Fruit fly (Drosophila melanogaster) whole organism, embryonic: ENCODE measurements around the gene CG5180.
A peak's percentile ranks its signal among the peaks of the same experiment; 100 is the strongest.

ENCODE experiments used
- ATbp ChIP-seq: fragments of 200-800 bp; sonication (Bioruptor generic); optimal IDR thresholded peaks from 2 replicates; lab custom pipeline; 2017; ENCODE audit warnings: missing biosample characterization, mild to moderate bottlenecking, missing genetic modification characterization, missing genetic modification reagents
- Atf-2 ChIP-seq: fragments of 200-800 bp; sonication (Bioruptor generic); optimal IDR thresholded peaks from 2 replicates; lab custom pipeline; 2016; ENCODE audit warnings: missing biosample characterization, missing genetic modification characterization
- Bteb2 ChIP-seq: fragments of 200-800 bp; sonication (Bioruptor generic); optimal IDR thresholded peaks from 2 replicates; lab custom pipeline; 2016; ENCODE audit warnings: missing biosample characterization, missing genetic modification characterization
- CG10209 ChIP-seq: fragments of 200-800 bp; sonication (Bioruptor generic); optimal IDR thresholded peaks from 3 replicates; lab custom pipeline; 2017; ENCODE audit warnings: missing biosample characterization, mild to moderate bottlenecking, missing genetic modification characterization, missing genetic modification reagents
- CG10274 ChIP-seq: fragments of 200-800 bp; sonication (Bioruptor generic); optimal IDR thresholded peaks from 3 replicates; lab custom pipeline; 2017; ENCODE audit warnings: missing biosample characterization, mild to moderate bottlenecking, missing genetic modification characterization
- CG10431 ChIP-seq: fragments of 200-800 bp; sonication (Bioruptor generic); optimal IDR thresholded peaks from 3 replicates; lab custom pipeline; 2018; ENCODE audit warnings: missing biosample characterization, mild to moderate bottlenecking, missing genetic modification characterization
- CG10543 ChIP-seq: fragments of 200-800 bp; sonication (Bioruptor generic); optimal IDR thresholded peaks from 3 replicates; lab custom pipeline; 2017; ENCODE audit warnings: missing biosample characterization, mild to moderate bottlenecking, missing genetic modification characterization, moderate library complexity
- CG11247 ChIP-seq: fragments of 200-800 bp; sonication (Bioruptor generic); IDR thresholded peaks from 2 replicates; pipeline ENCODE4 v1.3.6; 2022; ENCODE audit warnings: missing biosample characterization, missing genetic modification characterization
- CG11695 ChIP-seq: fragments of 200-800 bp; sonication (Bioruptor generic); IDR thresholded peaks from 3 replicates; pipeline ENCODE4 v1.3.6; 2022; ENCODE audit warnings: missing biosample characterization, missing genetic modification characterization
- CG12299 ChIP-seq: fragments of 200-800 bp; sonication (Bioruptor generic); optimal IDR thresholded peaks from 2 replicates; lab custom pipeline; 2018; ENCODE audit warnings: missing biosample characterization, mild to moderate bottlenecking, missing genetic modification characterization
- CG15514 ChIP-seq: fragments of 200-800 bp; sonication (Bioruptor generic); optimal IDR thresholded peaks from 3 replicates; lab custom pipeline; 2017; ENCODE audit warnings: missing biosample characterization, missing genetic modification characterization, mild to moderate bottlenecking, moderate library complexity, missing genetic modification reagents
- CG1602 ChIP-seq: fragments of 200-800 bp; sonication (Bioruptor generic); optimal IDR thresholded peaks from 3 replicates; lab custom pipeline; 2016; ENCODE audit warnings: missing biosample characterization, missing genetic modification characterization
- CG17328 ChIP-seq: fragments of 200-800 bp; sonication (Bioruptor generic); IDR thresholded peaks from 2 replicates; pipeline ENCODE4 v1.3.6; 2022; ENCODE audit warnings: missing biosample characterization, missing genetic modification characterization
- CG17359 ChIP-seq: fragments of 200-800 bp; sonication (Bioruptor generic); optimal IDR thresholded peaks from 3 replicates; lab custom pipeline; 2018; ENCODE audit warnings: missing biosample characterization, mild to moderate bottlenecking, missing genetic modification characterization, moderate library complexity
- CG17612 ChIP-seq: fragments of 200-800 bp; sonication (Bioruptor generic); IDR thresholded peaks from 2 replicates; pipeline ENCODE4 v1.3.6; 2022; ENCODE audit warnings: missing biosample characterization, missing genetic modification characterization
- CG1792 ChIP-seq: fragments of 200-800 bp; sonication (Bioruptor generic); optimal IDR thresholded peaks from 2 replicates; lab custom pipeline; 2016; ENCODE audit warnings: missing biosample characterization, missing genetic modification characterization
- CG2889 ChIP-seq: fragments of 200-800 bp; sonication (Bioruptor generic); IDR thresholded peaks from 3 replicates; pipeline ENCODE4 v1.3.6; 2022; ENCODE audit warnings: missing biosample characterization, missing genetic modification characterization
- CG30431 ChIP-seq: fragments of 200-800 bp; sonication (Bioruptor generic); optimal IDR thresholded peaks from 2 replicates; lab custom pipeline; 2017; ENCODE audit warnings: missing biosample characterization, missing genetic modification characterization
- CG4360 ChIP-seq: fragments of 200-800 bp; sonication (Bioruptor generic); IDR thresholded peaks from 2 replicates; pipeline ENCODE4 v1.3.6; 2022; ENCODE audit warnings: missing biosample characterization, missing genetic modification characterization
- CG4404 ChIP-seq: fragments of 200-800 bp; sonication (Bioruptor generic); IDR thresholded peaks from 2 replicates; pipeline ENCODE4 v1.3.6; 2022; ENCODE audit warnings: missing biosample characterization, missing genetic modification characterization
- CG7839 ChIP-seq: fragments of 200-800 bp; sonication (Bioruptor generic); optimal IDR thresholded peaks from 3 replicates; lab custom pipeline; 2018; ENCODE audit warnings: missing biosample characterization, mild to moderate bottlenecking, missing genetic modification characterization, moderate library complexity
- Doc3 ChIP-seq: fragments of 200-800 bp; sonication (Bioruptor generic); IDR thresholded peaks from 3 replicates; pipeline ENCODE4 v1.3.6; 2022; ENCODE audit warnings: missing biosample characterization, missing genetic modification characterization; ENCODE audit not compliant: partially characterized antibody
- H2.0 ChIP-seq: fragments of 200-800 bp; sonication (Bioruptor generic); IDR thresholded peaks from 2 replicates; pipeline ENCODE4 v1.3.6; 2022; ENCODE audit warnings: missing biosample characterization, missing genetic modification characterization
- Lim3 ChIP-seq: fragments of 200-800 bp; sonication (Bioruptor generic); IDR thresholded peaks from 2 replicates; pipeline ENCODE4 v1.3.6; 2022; ENCODE audit warnings: missing biosample characterization, missing genetic modification characterization
- Nf-YA ChIP-seq: fragments of 200-800 bp; sonication (Bioruptor generic); IDR thresholded peaks from 2 replicates; pipeline ENCODE4 v1.3.6; 2022; ENCODE audit warnings: missing biosample characterization, missing genetic modification characterization
- Oli ChIP-seq: fragments of 200-800 bp; sonication (Bioruptor generic); optimal IDR thresholded peaks from 2 replicates; lab custom pipeline; 2018; ENCODE audit warnings: missing biosample characterization, mild to moderate bottlenecking, missing genetic modification characterization, moderate library complexity
- Side ChIP-seq: fragments of 200-800 bp; sonication (Bioruptor generic); optimal IDR thresholded peaks from 2 replicates; lab custom pipeline; 2016; ENCODE audit warnings: missing biosample characterization, missing genetic modification characterization
- Taf1 ChIP-seq: fragments of 200-800 bp; sonication (Bioruptor generic); IDR thresholded peaks from 2 replicates; pipeline ENCODE4 v1.3.6; 2022; ENCODE audit warnings: missing biosample characterization, missing genetic modification characterization
- al ChIP-seq: fragments of 200-800 bp; sonication (Bioruptor generic); IDR thresholded peaks from 2 replicates; pipeline ENCODE4 v1.3.6; 2022; ENCODE audit warnings: missing biosample characterization, missing genetic modification characterization
- ase ChIP-seq: fragments of 200-800 bp; sonication (Bioruptor generic); IDR thresholded peaks from 3 replicates; pipeline ENCODE4 v1.3.6; 2022; ENCODE audit warnings: missing biosample characterization, missing genetic modification characterization
- bowl ChIP-seq: fragments of 200-800 bp; sonication (Bioruptor generic); IDR thresholded peaks from 2 replicates; pipeline ENCODE4 v1.3.6; 2022; ENCODE audit warnings: missing biosample characterization, missing genetic modification characterization
- cas ChIP-seq: fragments of 200-800 bp; sonication (Bioruptor generic); IDR thresholded peaks from 2 replicates; pipeline ENCODE4 v1.3.6; 2022; ENCODE audit warnings: missing biosample characterization, missing genetic modification characterization
- dimm ChIP-seq: fragments of 200-800 bp; sonication (Bioruptor generic); IDR thresholded peaks from 2 replicates; pipeline ENCODE4 v1.3.6; 2022; ENCODE audit warnings: missing biosample characterization, missing genetic modification characterization
- dysf ChIP-seq: fragments of 200-800 bp; sonication (Bioruptor generic); IDR thresholded peaks from 3 replicates; pipeline ENCODE4 v1.3.6; 2022; ENCODE audit warnings: missing biosample characterization, missing genetic modification characterization
- fd64A ChIP-seq: fragments of 200-800 bp; sonication (Bioruptor generic); optimal IDR thresholded peaks from 3 replicates; lab custom pipeline; 2018; ENCODE audit warnings: missing biosample characterization, mild to moderate bottlenecking, missing genetic modification characterization
- grau ChIP-seq: fragments of 200-800 bp; optimal IDR thresholded peaks from 3 replicates; lab custom pipeline; 2019; ENCODE audit warnings: missing biosample characterization, mild to moderate bottlenecking, missing genetic modification characterization, moderate library complexity
- gro ChIP-seq: fragments of 200-800 bp; sonication (Bioruptor generic); optimal IDR thresholded peaks from 2 replicates; lab custom pipeline; 2016; ENCODE audit warnings: missing biosample characterization, missing genetic modification characterization
- lov ChIP-seq, 2 experiments: fragments of 200-800 bp in 1 of 2; fragments of >200 bp in 1 of 2; sonication (Bioruptor generic) in 1 of 2; IDR thresholded peaks in 1 of 2; optimal IDR thresholded peaks in 1 of 2; 2 replicates in 1 of 2; 3 replicates in 1 of 2; pipeline versions ENCODE4 v1.3.6 to Lab custom; 2017 to 2022; ENCODE audit warnings: missing biosample characterization in 1 of 2, missing genetic modification characterization in 1 of 2
- mam ChIP-seq: fragments of 200-800 bp; sonication (Bioruptor generic); optimal IDR thresholded peaks from 3 replicates; lab custom pipeline; 2016; ENCODE audit warnings: missing biosample characterization, missing genetic modification characterization
- nerfin-1 ChIP-seq: fragments of 200-800 bp; sonication (Bioruptor generic); optimal IDR thresholded peaks from 3 replicates; lab custom pipeline; 2019; ENCODE audit warnings: missing biosample characterization, mild to moderate bottlenecking, missing genetic modification characterization, moderate library complexity
- pnt ChIP-seq: fragments of 200-800 bp; sonication (Bioruptor generic); optimal IDR thresholded peaks from 3 replicates; lab custom pipeline; 2016; ENCODE audit warnings: missing biosample characterization, missing genetic modification characterization
- schlank ChIP-seq: fragments of 200-800 bp; sonication (Bioruptor generic); optimal IDR thresholded peaks from 2 replicates; lab custom pipeline; 2018; ENCODE audit warnings: missing biosample characterization, mild to moderate bottlenecking, missing genetic modification characterization
- sens-2 ChIP-seq: fragments of 200-800 bp; sonication (Bioruptor generic); IDR thresholded peaks from 2 replicates; pipeline ENCODE4 v1.3.6; 2022; ENCODE audit warnings: missing biosample characterization, missing genetic modification characterization
- sima ChIP-seq: fragments of 200-800 bp; sonication (Bioruptor generic); optimal IDR thresholded peaks from 2 replicates; lab custom pipeline; 2016; ENCODE audit warnings: missing biosample characterization, missing genetic modification characterization
- tx ChIP-seq: fragments of 200-800 bp; sonication (Bioruptor generic); optimal IDR thresholded peaks from 2 replicates; lab custom pipeline; 2016; ENCODE audit warnings: missing biosample characterization, missing genetic modification characterization
- unc-4 ChIP-seq: fragments of 200-800 bp; sonication (Bioruptor generic); IDR thresholded peaks from 2 replicates; pipeline ENCODE4 v1.3.6; 2022; ENCODE audit warnings: missing biosample characterization, missing genetic modification characterization; ENCODE audit not compliant: partially characterized antibody
- vnd ChIP-seq: fragments of 200-800 bp; sonication (Bioruptor generic); IDR thresholded peaks from 3 replicates; pipeline ENCODE4 v1.3.6; 2022; ENCODE audit warnings: missing biosample characterization, missing genetic modification characterization; ENCODE audit not compliant: partially characterized antibody
- zen2 ChIP-seq: fragments of 200-800 bp; sonication (Bioruptor generic); IDR thresholded peaks from 3 replicates; pipeline ENCODE4 v1.3.6; 2022; ENCODE audit warnings: missing biosample characterization, missing genetic modification characterization; ENCODE audit not compliant: partially characterized antibody
- zfh2 ChIP-seq: fragments of 200-800 bp; sonication (Bioruptor generic); optimal IDR thresholded peaks from 2 replicates; lab custom pipeline; 2016; ENCODE audit warnings: missing biosample characterization, missing genetic modification characterization

Gene CG5180

DNA sequence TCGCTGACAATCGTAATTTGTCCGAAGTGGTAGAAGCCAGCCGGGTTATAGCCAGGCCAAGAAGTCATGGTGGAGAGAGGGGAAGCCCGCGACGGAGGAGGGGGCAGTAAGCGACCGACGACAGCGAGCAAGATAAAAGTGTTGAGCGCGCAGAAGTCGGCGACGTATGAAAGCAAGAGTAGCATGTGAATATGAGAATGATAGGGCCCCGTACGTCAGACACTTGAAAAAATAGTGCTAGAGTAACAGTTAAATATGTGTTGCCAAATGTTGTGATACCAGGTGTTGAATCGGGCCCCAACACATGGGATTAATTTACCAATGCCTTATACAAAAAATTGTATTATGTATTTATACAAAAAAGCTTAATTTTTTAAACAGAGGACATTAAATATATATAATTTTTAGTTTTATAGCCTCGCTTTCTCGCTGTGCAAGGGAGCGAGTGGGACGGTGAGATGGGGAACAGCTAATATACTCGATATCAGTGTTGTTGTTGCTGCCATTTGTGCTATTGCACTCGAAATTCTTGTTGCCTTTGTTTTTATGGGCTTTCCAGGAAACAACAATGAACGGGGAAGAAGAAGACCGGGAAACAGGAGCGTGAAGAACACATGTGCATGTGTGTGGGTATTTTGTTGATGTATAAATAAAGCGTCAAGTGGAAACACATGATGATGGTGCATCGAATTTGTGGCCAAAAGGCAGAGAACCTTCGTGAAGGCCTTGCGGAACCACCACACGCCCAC, 7.7 kb upstream of the CG5180 start (continued):
- TF ChIP-seq CG11247 = peak; percentile 76
- TF ChIP-seq sens-2 = peak; percentile 69; the same call in 1 of the 2 replicates
- TF ChIP-seq al = peak; percentile 75
- TF ChIP-seq dysf (GFP tag; lab: Robert Waterston, UW) = peak; percentile 90
- no peak for TF ChIP-seq fd64A
- TF ChIP-seq lov (optimal IDR thresholded peaks at IDR 0.05; lab: Kevin White, UChicago) = no peak
- no peak for TF ChIP-seq lov (GFP tag; IDR thresholded peaks at IDR 0.05; lab: Robert Waterston, UW)
- peak; percentile 70; the same call in 2 of the 3 replicates for TF ChIP-seq ase (GFP tag; lab: Robert Waterston, UW)
- no peak for TF ChIP-seq unc-4 (GFP tag; lab: Robert Waterston, UW)
- peak; percentile 76 for TF ChIP-seq CG10274
- TF ChIP-seq pnt (GFP tag; lab: Kevin White, UChicago) = peak; percentile 27
- peak; percentile 81 for TF ChIP-seq CG1602
- TF ChIP-seq CG12299 (tag; lab: Kevin White, UChicago) = peak; percentile 37
- TF ChIP-seq CG7839 = peak; percentile 90
- no peak for TF ChIP-seq Doc3 (GFP tag; lab: Robert Waterston, UW)
- peak; percentile 55 for TF ChIP-seq CG10431 (GFP tag; lab: Kevin White, UChicago)
- peak; percentile 81 for TF ChIP-seq ATbp (GFP tag; lab: Kevin White, UChicago)
- TF ChIP-seq bowl (GFP tag; lab: Robert Waterston, UW) = 0 out of 2 replicates have a peak, but pooled peaks have one; percentile 42
- peak; percentile 85 for TF ChIP-seq CG4360
- TF ChIP-seq Bteb2 (GFP tag; lab: Kevin White, UChicago) = no peak
- TF ChIP-seq Oli (tag; lab: Kevin White, UChicago) = peak; percentile 87
- TF ChIP-seq vnd = no peak
- TF ChIP-seq schlank (tag; lab: Kevin White, UChicago) = peak; percentile 49
- TF ChIP-seq Lim3 (GFP tag; lab: Robert Waterston, UW) = no peak; the same call in 1 of the 2 replicates
- TF ChIP-seq CG17359 (tag; lab: Kevin White, UChicago) = peak; percentile 88
- TF ChIP-seq nerfin-1 = peak; percentile 64
- peak; percentile 25; the same call in 1 of the 2 replicates for TF ChIP-seq cas (GFP tag; lab: Robert Waterston, UW)
- peak; percentile 86 for TF ChIP-seq CG10209 (GFP tag; lab: Kevin White, UChicago)
- TF ChIP-seq sima (GFP tag; lab: Kevin White, UChicago) = no peak
- peak; percentile 87 for TF ChIP-seq grau (tag; lab: Kevin White, UChicago)
- peak; percentile 14 for TF ChIP-seq zfh2 (GFP tag; lab: Kevin White, UChicago)
- peak; percentile 59 for TF ChIP-seq mam (GFP tag; lab: Kevin White, UChicago)
- peak; percentile 66 for TF ChIP-seq Nf-YA
- peak; percentile 85 for TF ChIP-seq CG4404 (GFP tag; lab: Robert Waterston, UW)
- peak; percentile 24 for TF ChIP-seq gro
- peak; percentile 72; the same call in 1 of the 2 replicates for TF ChIP-seq H2.0 (GFP tag; lab: Robert Waterston, UW)
- peak; percentile 80 for TF ChIP-seq CG30431
- TF ChIP-seq CG11695 = peak; percentile 80; the same call in 2 of the 3 replicates
- peak; percentile 48; the same call in 1 of the 2 replicates for TF ChIP-seq Taf1 (GFP tag; lab: Robert Waterston, UW)
- TF ChIP-seq dimm (GFP tag; lab: Robert Waterston, UW) = peak; percentile 50
- peak; percentile 90 for TF ChIP-seq CG10543 (GFP tag; lab: Kevin White, UChicago)
- TF ChIP-seq Side = no peak
- peak; percentile 73 for TF ChIP-seq CG2889
- TF ChIP-seq CG17328 (GFP tag; lab: Robert Waterston, UW) = peak; percentile 87
- no peak for TF ChIP-seq Atf-2 (GFP tag; lab: Kevin White, UChicago)
- TF ChIP-seq CG15514 = peak; percentile 67
- peak; percentile 56 for TF ChIP-seq CG17612
- TF ChIP-seq zen2 (GFP tag; lab: Robert Waterston, UW) = no peak
- TF ChIP-seq CG1792 = no peak
- no peak for TF ChIP-seq tx (GFP tag; lab: Kevin White, UChicago)
